Worm (Caenorhabditis elegans): Measurements from ENCODE around the gene rpl-7A.
A peak's percentile ranks its signal among the peaks of the same experiment; 100 is the strongest.

The rpl-7A gene

DNA sequence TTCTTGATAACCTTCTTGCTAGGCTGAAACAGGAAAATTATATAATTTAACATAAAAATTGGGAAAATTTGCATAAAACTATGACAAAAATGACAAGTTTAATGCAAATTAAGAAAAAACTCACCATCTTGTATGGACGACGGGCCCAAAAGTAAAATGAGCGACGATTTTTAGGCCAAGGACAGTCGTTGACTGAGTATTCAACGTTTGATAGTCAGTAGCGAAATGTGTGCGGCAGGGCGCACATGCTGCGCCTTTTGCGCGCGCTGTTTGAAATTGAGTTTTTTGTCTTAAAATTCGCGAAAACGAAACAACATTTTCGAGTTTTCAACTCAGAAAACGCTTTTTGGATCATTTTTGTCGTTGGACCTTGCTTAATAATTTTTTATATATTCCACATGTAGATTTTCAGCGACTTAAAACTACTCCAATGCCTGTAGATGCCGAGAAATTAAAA lies at the start of gene rpl-7A, which contains the start of gene set-21 (continued):
- TF ChIP-seq madf-9 (GFP tag; conservative IDR thresholded peaks at IDR 0.05): peak; percentile 95
- TF ChIP-seq mdt-29 (GFP tag; IDR thresholded peaks at IDR 0.05): peak; percentile 90
- no peak for TF ChIP-seq unc-39 (tag; optimal IDR thresholded peaks at IDR 0.05)
- TF ChIP-seq dpl-1 (GFP tag; optimal IDR thresholded peaks at IDR 0.05): peak; percentile 96
- TF ChIP-seq pha-4 (GFP tag; IDR thresholded peaks at IDR 0.05): peak; percentile 98
- no peak for TF ChIP-seq pha-4 (tag; optimal IDR thresholded peaks at IDR 0.05)
- TF ChIP-seq lin-39 (tag; optimal IDR thresholded peaks at IDR 0.05): no peak
- peak; percentile 93 for TF ChIP-seq F37D6.2 (tag; optimal IDR thresholded peaks at IDR 0.05)
- no peak for TF ChIP-seq nhr-111 (GFP tag; optimal IDR thresholded peaks at IDR 0.05)
- TF ChIP-seq F44E2.7 (GFP tag; IDR thresholded peaks at IDR 0.05): 0 out of 2 replicates have a peak, but pooled peaks have one; percentile 77
- TF ChIP-seq ces-1 (GFP tag; optimal IDR thresholded peaks at IDR 0.05): no peak
- TF ChIP-seq ZK337.2 (GFP tag; IDR thresholded peaks at IDR 0.05): peak; percentile 90
- peak; percentile 70 for TF ChIP-seq jun-1 (tag; optimal IDR thresholded peaks at IDR 0.05)
- TF ChIP-seq nhr-28 (tag; optimal IDR thresholded peaks at IDR 0.05): peak; percentile 91
- TF ChIP-seq hif-1 (tag; optimal IDR thresholded peaks at IDR 0.05): peak; percentile 63 to 90
- TF ChIP-seq zfp-3 (GFP tag; conservative IDR thresholded peaks at IDR 0.05): peak; percentile 98
- peak in 1 of 2 experiments; percentile 90 for TF ChIP-seq unc-62 (GFP tag; optimal IDR thresholded peaks at IDR 0.05 in 1 of 2)
- TF ChIP-seq unc-62 (tag; optimal IDR thresholded peaks at IDR 0.05): no peak
- peak in 1 of 2 experiments; percentile 68 for TF ChIP-seq mdl-1 (tag; optimal IDR thresholded peaks at IDR 0.05)
- no peak for TF ChIP-seq attf-4 (tag; optimal IDR thresholded peaks at IDR 0.05)
- TF ChIP-seq T26A8.4 (GFP tag; IDR thresholded peaks at IDR 0.05): peak; percentile 99
- peak; percentile 92 for TF ChIP-seq dve-1 (tag; optimal IDR thresholded peaks at IDR 0.05; ENCODE audit: insufficient read depth)
- peak; percentile 23 for TF ChIP-seq nhr-237 (tag; optimal IDR thresholded peaks at IDR 0.05)
- peak; percentile 82 for TF ChIP-seq mxl-2 (GFP tag; conservative IDR thresholded peaks at IDR 0.05)
- TF ChIP-seq ceh-20 (GFP tag; IDR thresholded peaks at IDR 0.05): peak; percentile 98
- TF ChIP-seq set-16 (GFP tag; IDR thresholded peaks at IDR 0.05): peak; percentile 31; the same call in 1 of the 2 replicates
- peak; percentile 98 for TF ChIP-seq rbr-2 (tag; optimal IDR thresholded peaks at IDR 0.05)
- peak; percentile 93 for TF ChIP-seq T20F7.1 (GFP tag; optimal IDR thresholded peaks at IDR 0.05)
- peak; percentile 69 for TF ChIP-seq ceh-44 (GFP tag; IDR thresholded peaks at IDR 0.05)
- no peak for TF ChIP-seq nhr-76 (tag; optimal IDR thresholded peaks at IDR 0.05)
- peak; percentile 100 for TF ChIP-seq lin-38 (GFP tag; IDR thresholded peaks at IDR 0.05)
- TF ChIP-seq sdz-12 (GFP tag; optimal IDR thresholded peaks at IDR 0.05): peak; percentile 53
- no peak for TF ChIP-seq gei-8 (GFP tag; optimal IDR thresholded peaks at IDR 0.05)
- TF ChIP-seq hmg-1.1 (GFP tag; IDR thresholded peaks at IDR 0.05): peak; percentile 98
- peak; percentile 73 to 95; a peak in 3 of 4 replicates for TF ChIP-seq madf-5 (GFP tag; IDR thresholded peaks at IDR 0.05)
- TF ChIP-seq spr-1 (tag; optimal IDR thresholded peaks at IDR 0.05): peak; percentile 92
- TF ChIP-seq zip-2 (tag; optimal IDR thresholded peaks at IDR 0.05): peak; percentile 43
- TF ChIP-seq daf-16 (GFP tag; optimal IDR thresholded peaks at IDR 0.05): peak; percentile 17 to 77
- TF ChIP-seq daf-16 (tag; optimal IDR thresholded peaks at IDR 0.05): peak; percentile 45
- peak; percentile 90 for TF ChIP-seq mep-1 (tag; optimal IDR thresholded peaks at IDR 0.05)
- peak; percentile 95 for TF ChIP-seq Y75B8A.6 (GFP tag; IDR thresholded peaks at IDR 0.05)
- peak; percentile 97 for TF ChIP-seq saeg-2 (GFP tag; IDR thresholded peaks at IDR 0.05)
- TF ChIP-seq ceh-32 (tag; optimal IDR thresholded peaks at IDR 0.05; ENCODE audit: poor library complexity): peak; percentile 10
- peak; percentile 95 for TF ChIP-seq D1046.2 (GFP tag; IDR thresholded peaks at IDR 0.05)
- TF ChIP-seq nhr-42 (GFP tag; IDR thresholded peaks at IDR 0.05): peak; percentile 97
- peak; percentile 98 for TF ChIP-seq aha-1 (tag)
- peak; percentile 97 for TF ChIP-seq dmd-6 (GFP tag; IDR thresholded peaks at IDR 0.05)
- no peak for TF ChIP-seq cey-2 (tag; optimal IDR thresholded peaks at IDR 0.05; ENCODE audit: borderline replicate concordance, insufficient read depth)
- TF ChIP-seq egl-27 (tag; optimal IDR thresholded peaks at IDR 0.05): no peak
- TF ChIP-seq nhr-11 (tag; optimal IDR thresholded peaks at IDR 0.05): peak; percentile 92
- no peak for TF ChIP-seq ztf-7 (tag; optimal IDR thresholded peaks at IDR 0.05)
- no peak for TF ChIP-seq snpc-4 (tag; optimal IDR thresholded peaks at IDR 0.05)
